Worm (Caenorhabditis elegans): ENCODE results near the gene srx-36.

- TF ChIP-seq him-1 (tag; optimal IDR thresholded peaks at IDR 0.05) (no peak), dao-5 (tag; optimal IDR thresholded peaks at IDR 0.05) (no peak)
Observed at ce11 chrV:7157089-7157488, 26.2 kb upstream of the srx-36 start, which contains the start of gene ugt-39.

All from whole organism, L4/young adult.